Fruit fly (Drosophila melanogaster) S2 (cell line): Measurements from ENCODE around the gene CG34027.

Experiments used
- CG8478 ChIP-seq: fragments of >200 bp; optimal IDR thresholded peaks from 2 replicates; lab custom pipeline; 2018
- CTCF ChIP-seq, 2 experiments: fragments of >200 bp; optimal IDR thresholded peaks; 2 replicates each; lab custom pipeline; 2018

dm6 chr3R:25066856-25067255 lies 42.0 kb downstream of the CG34027 start:
- TF ChIP-seq CG8478 (lab: Kevin White, UChicago): no peak
- no peak for TF ChIP-seq CTCF (optimal IDR thresholded peaks at IDR 0.05; lab: Kevin White, UChicago)
